Fruit fly (Drosophila melanogaster) whole organism, embryonic: ENCODE results near the gene Hrs.

Experiments
- Atf-2 ChIP-seq: fragments of 200-800 bp; sonication (Bioruptor generic); optimal IDR thresholded peaks from 2 replicates; lab custom pipeline; 2016; ENCODE audit warnings: missing biosample characterization, missing genetic modification characterization
- CG1024 ChIP-seq: fragments of 200-800 bp; sonication (Bioruptor generic); IDR thresholded peaks from 2 replicates; pipeline ENCODE4 v1.3.6; 2022; ENCODE audit warnings: missing biosample characterization, missing genetic modification characterization
- CG11093 ChIP-seq: fragments of 200-800 bp; sonication (Bioruptor generic); IDR thresholded peaks from 3 replicates; pipeline ENCODE4 v1.3.6; 2022; ENCODE audit warnings: missing biosample characterization, missing genetic modification characterization
- CG11504 ChIP-seq: fragments of 200-800 bp; sonication (Bioruptor generic); optimal IDR thresholded peaks from 3 replicates; lab custom pipeline; 2019; ENCODE audit warnings: missing biosample characterization, mild to moderate bottlenecking, missing genetic modification characterization, moderate library complexity
- CG12071 ChIP-seq: fragments of 200-800 bp; sonication (Bioruptor generic); optimal IDR thresholded peaks from 3 replicates; lab custom pipeline; 2018; ENCODE audit warnings: missing biosample characterization, mild to moderate bottlenecking, missing genetic modification characterization
- CG12219 ChIP-seq: fragments of 200-800 bp; sonication (Bioruptor generic); optimal IDR thresholded peaks from 3 replicates; lab custom pipeline; 2018; ENCODE audit warnings: missing biosample characterization, mild to moderate bottlenecking, missing genetic modification characterization
- CG12236 ChIP-seq: fragments of 200-800 bp; sonication (Bioruptor generic); optimal IDR thresholded peaks from 2 replicates; lab custom pipeline; 2016; ENCODE audit warnings: missing biosample characterization, missing genetic modification characterization
- CG14710 ChIP-seq: fragments of 200-800 bp; sonication (Bioruptor generic); optimal IDR thresholded peaks from 3 replicates; lab custom pipeline; 2019; ENCODE audit warnings: missing biosample characterization, mild to moderate bottlenecking, missing genetic modification characterization, moderate library complexity
- CG14965 ChIP-seq: fragments of 200-800 bp; sonication (Bioruptor generic); optimal IDR thresholded peaks from 2 replicates; lab custom pipeline; 2016; ENCODE audit warnings: missing biosample characterization, missing genetic modification characterization, borderline replicate concordance
- CG15696 ChIP-seq: fragments of 200-800 bp; sonication (Bioruptor generic); optimal IDR thresholded peaks from 2 replicates; lab custom pipeline; 2019; ENCODE audit warnings: missing biosample characterization, mild to moderate bottlenecking, missing genetic modification characterization, moderate library complexity
- CG30403 ChIP-seq: fragments of 200-800 bp; sonication (Bioruptor generic); optimal IDR thresholded peaks from 3 replicates; lab custom pipeline; 2016; ENCODE audit warnings: missing biosample characterization, missing genetic modification characterization
- CG31441 ChIP-seq: fragments of 200-800 bp; sonication (Bioruptor generic); IDR thresholded peaks from 2 replicates; pipeline ENCODE4 v1.3.6; 2022; ENCODE audit warnings: missing biosample characterization, missing genetic modification characterization
- CG42726 ChIP-seq: fragments of 200-800 bp; sonication (Bioruptor generic); IDR thresholded peaks from 2 replicates; pipeline ENCODE4 v1.3.6; 2022; ENCODE audit warnings: missing biosample characterization, missing genetic modification characterization; ENCODE audit not compliant: partially characterized antibody
- CG4854 ChIP-seq: fragments of 200-800 bp; sonication (Bioruptor generic); optimal IDR thresholded peaks from 2 replicates; lab custom pipeline; 2016; ENCODE audit warnings: missing biosample characterization, missing genetic modification characterization, inconsistent platforms
- CG5245 ChIP-seq: fragments of 200-800 bp; sonication (Bioruptor generic); optimal IDR thresholded peaks from 3 replicates; lab custom pipeline; 2016; ENCODE audit warnings: missing biosample characterization, missing genetic modification characterization
- CG6175 ChIP-seq: fragments of 200-800 bp; sonication (Bioruptor generic); IDR thresholded peaks from 3 replicates; pipeline ENCODE4 v1.3.6; 2022; ENCODE audit warnings: missing biosample characterization, missing genetic modification characterization
- CG6791 ChIP-seq: fragments of 200-800 bp; sonication (Bioruptor generic); IDR thresholded peaks from 3 replicates; pipeline ENCODE4 v1.3.6; 2022; ENCODE audit warnings: missing biosample characterization, missing genetic modification characterization; ENCODE audit not compliant: partially characterized antibody
- CG7372 ChIP-seq: fragments of 200-800 bp; sonication (Bioruptor generic); IDR thresholded peaks from 2 replicates; pipeline ENCODE4 v1.3.6; 2022; ENCODE audit warnings: missing biosample characterization, missing genetic modification characterization
- CG7928 ChIP-seq: fragments of 200-800 bp; sonication (Bioruptor generic); optimal IDR thresholded peaks from 2 replicates; lab custom pipeline; 2017; ENCODE audit warnings: missing biosample characterization, mild to moderate bottlenecking, missing genetic modification characterization
- CG8290 ChIP-seq, 3 experiments: fragments of 200-800 bp; sonication (Bioruptor generic); optimal IDR thresholded peaks; 2 replicates each; lab custom pipeline; 2016 to 2019; ENCODE audit warnings: missing biosample characterization in 3 of 3, missing genetic modification characterization in 3 of 3, mild to moderate bottlenecking in 2 of 3, moderate library complexity in 1 of 3
- Ets65A ChIP-seq: fragments of 200-800 bp; sonication (Bioruptor generic); peaks from one replicate; lab custom pipeline; 2016; ENCODE audit warnings: missing biosample characterization, missing genetic modification characterization
- Fer2 ChIP-seq: fragments of 200-800 bp; sonication (Bioruptor generic); optimal IDR thresholded peaks from 2 replicates; lab custom pipeline; 2018; ENCODE audit warnings: missing biosample characterization, mild to moderate bottlenecking, missing genetic modification characterization, moderate library complexity
- HHEX ChIP-seq: fragments of 200-800 bp; sonication (Bioruptor generic); optimal IDR thresholded peaks from 3 replicates; lab custom pipeline; 2017; ENCODE audit warnings: missing biosample characterization, mild to moderate bottlenecking, missing genetic modification characterization, missing genetic modification reagents
- Hey ChIP-seq: fragments of 200-800 bp; sonication (Bioruptor generic); optimal IDR thresholded peaks from 3 replicates; lab custom pipeline; 2018; ENCODE audit warnings: missing biosample characterization, mild to moderate bottlenecking, missing genetic modification characterization
- Hmr ChIP-seq: fragments of 200-800 bp; sonication (Bioruptor generic); optimal IDR thresholded peaks from 3 replicates; lab custom pipeline; 2017; ENCODE audit warnings: mild to moderate bottlenecking, missing biosample characterization, missing genetic modification reagents, missing genetic modification characterization
- Lhr ChIP-seq: fragments of 200-800 bp; sonication (Bioruptor generic); optimal IDR thresholded peaks from 3 replicates; lab custom pipeline; 2017; ENCODE audit warnings: mild to moderate bottlenecking, missing biosample characterization, missing genetic modification reagents, missing genetic modification characterization
- NC2β ChIP-seq: fragments of 200-800 bp; sonication (Bioruptor generic); optimal IDR thresholded peaks from 2 replicates; lab custom pipeline; 2016; ENCODE audit warnings: missing biosample characterization, missing genetic modification characterization
- Nf-YB ChIP-seq: fragments of 200-800 bp; sonication (Bioruptor generic); optimal IDR thresholded peaks from 3 replicates; lab custom pipeline; 2019; ENCODE audit warnings: missing biosample characterization, mild to moderate bottlenecking, missing genetic modification characterization, moderate library complexity
- Opbp ChIP-seq: fragments of 200-800 bp; sonication (Bioruptor generic); IDR thresholded peaks from 3 replicates; pipeline ENCODE4 v1.3.6; 2022; ENCODE audit warnings: missing biosample characterization, missing genetic modification characterization; ENCODE audit not compliant: partially characterized antibody
- Optix ChIP-seq: fragments of 200-800 bp; sonication (Bioruptor generic); IDR thresholded peaks from 3 replicates; pipeline ENCODE4 v1.3.6; 2022; ENCODE audit warnings: missing biosample characterization, missing genetic modification characterization
- Xrp1 ChIP-seq: fragments of 200-800 bp; sonication (Bioruptor generic); IDR thresholded peaks from 2 replicates; pipeline ENCODE4 v1.3.6; 2022; ENCODE audit warnings: missing biosample characterization, missing genetic modification characterization
- az2 ChIP-seq: fragments of 200-800 bp; sonication (Bioruptor generic); optimal IDR thresholded peaks from 3 replicates; lab custom pipeline; 2016; ENCODE audit warnings: missing biosample characterization, missing genetic modification characterization
- br ChIP-seq: fragments of >200 bp; optimal IDR thresholded peaks from 2 replicates; lab custom pipeline; 2017
- crol ChIP-seq: fragments of 200-800 bp; sonication (Bioruptor generic); IDR thresholded peaks from 2 replicates; pipeline ENCODE4 v1.3.6; 2022; ENCODE audit warnings: missing biosample characterization, missing genetic modification characterization
- dysf ChIP-seq: fragments of 200-800 bp; sonication (Bioruptor generic); IDR thresholded peaks from 3 replicates; pipeline ENCODE4 v1.3.6; 2022; ENCODE audit warnings: missing biosample characterization, missing genetic modification characterization
- ewg ChIP-seq: fragments of 200-800 bp; sonication (Bioruptor generic); optimal IDR thresholded peaks from 3 replicates; lab custom pipeline; 2017; ENCODE audit warnings: mild to moderate bottlenecking, missing biosample characterization, missing genetic modification reagents, missing genetic modification characterization
- hb ChIP-seq: fragments of 200-800 bp; sonication (Bioruptor generic); IDR thresholded peaks from 3 replicates; pipeline ENCODE4 v1.3.6; 2022; ENCODE audit warnings: missing biosample characterization, missing genetic modification characterization; ENCODE audit not compliant: partially characterized antibody
- inv ChIP-seq: fragments of 200-800 bp; sonication (Bioruptor generic); IDR thresholded peaks from 2 replicates; pipeline ENCODE4 v1.3.6; 2022; ENCODE audit warnings: missing biosample characterization, missing genetic modification characterization; ENCODE audit not compliant: partially characterized antibody
- jigr1 ChIP-seq: fragments of 200-800 bp; sonication (Bioruptor generic); IDR thresholded peaks from 3 replicates; pipeline ENCODE4 v1.3.6; 2022; ENCODE audit warnings: missing biosample characterization, missing genetic modification characterization
- kay ChIP-seq: fragments of 200-800 bp; sonication (Bioruptor generic); optimal IDR thresholded peaks from 2 replicates; lab custom pipeline; 2016; ENCODE audit warnings: missing biosample characterization, missing genetic modification characterization
- kni ChIP-seq: fragments of 200-800 bp; sonication (Bioruptor generic); optimal IDR thresholded peaks from 3 replicates; lab custom pipeline; 2017; ENCODE audit warnings: mild to moderate bottlenecking, missing biosample characterization, missing genetic modification reagents, missing genetic modification characterization
- mirr ChIP-seq: fragments of 200-800 bp; sonication (Bioruptor generic); optimal IDR thresholded peaks from 3 replicates; lab custom pipeline; 2018; ENCODE audit warnings: missing biosample characterization, mild to moderate bottlenecking, missing genetic modification characterization
- oc ChIP-seq: fragments of 200-800 bp; sonication (Bioruptor generic); optimal IDR thresholded peaks from 2 replicates; lab custom pipeline; 2018; ENCODE audit warnings: missing biosample characterization, mild to moderate bottlenecking, missing genetic modification characterization, moderate library complexity
- ro ChIP-seq: fragments of 200-800 bp; sonication (Bioruptor generic); IDR thresholded peaks from 2 replicates; pipeline ENCODE4 v1.3.6; 2022; ENCODE audit warnings: missing biosample characterization, missing genetic modification characterization
- tin ChIP-seq: fragments of 200-800 bp; sonication (Bioruptor generic); optimal IDR thresholded peaks from 3 replicates; lab custom pipeline; 2016; ENCODE audit warnings: missing biosample characterization, missing genetic modification characterization
- tup ChIP-seq: fragments of 200-800 bp; sonication (Bioruptor generic); optimal IDR thresholded peaks from 2 replicates; lab custom pipeline; 2016; ENCODE audit warnings: missing biosample characterization, mild to moderate bottlenecking, missing genetic modification characterization, moderate library complexity
- wek ChIP-seq: fragments of 200-800 bp; sonication (Bioruptor generic); optimal IDR thresholded peaks from 3 replicates; lab custom pipeline; 2018; ENCODE audit warnings: missing biosample characterization, mild to moderate bottlenecking, missing genetic modification characterization, moderate library complexity
- z ChIP-seq: fragments of 200-800 bp; sonication (Bioruptor generic); IDR thresholded peaks from 3 replicates; pipeline ENCODE4 v1.3.6; 2022; ENCODE audit warnings: missing biosample characterization, missing genetic modification characterization
- zen2 ChIP-seq: fragments of 200-800 bp; sonication (Bioruptor generic); IDR thresholded peaks from 3 replicates; pipeline ENCODE4 v1.3.6; 2022; ENCODE audit warnings: missing biosample characterization, missing genetic modification characterization; ENCODE audit not compliant: partially characterized antibody

Gene Hrs

DNA sequence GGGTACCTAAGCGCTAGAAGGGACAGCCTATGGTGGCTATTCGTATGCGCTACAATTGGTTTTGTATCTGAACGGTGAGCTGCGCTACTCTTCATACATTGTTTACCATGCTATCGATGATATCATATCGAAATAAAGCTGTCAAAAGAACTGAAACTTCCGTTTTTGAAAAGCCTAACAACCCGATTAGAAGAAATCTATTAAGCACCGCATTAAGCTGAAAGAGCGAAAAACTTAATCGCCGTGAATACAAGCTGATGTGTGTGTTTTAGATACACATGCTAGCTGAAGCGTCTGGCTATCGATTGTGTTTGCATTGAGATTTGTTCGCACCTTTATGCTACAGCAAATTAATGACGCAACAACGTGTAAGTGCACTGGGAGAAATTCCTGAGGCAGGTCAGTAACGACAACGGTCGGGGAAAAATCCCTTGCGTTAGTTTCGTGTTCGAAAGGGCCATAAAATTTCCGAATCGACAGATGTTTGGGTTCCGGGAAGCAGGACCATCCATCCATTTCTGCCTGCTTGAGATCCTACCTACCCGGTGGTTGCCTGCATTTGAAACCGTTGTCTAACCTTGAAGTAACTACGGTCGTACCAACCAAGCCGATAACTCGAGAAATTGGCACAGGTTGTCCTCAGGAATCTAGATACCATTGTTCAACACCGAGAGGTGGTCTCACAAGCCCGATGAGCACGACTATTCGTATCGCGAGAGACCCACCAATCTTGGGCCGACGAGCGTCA is 10.7 kb downstream of the Hrs start (continued):
- TF ChIP-seq oc (peak; percentile 75), CG1024 (GFP tag; lab: Robert Waterston, UW) (no peak), CG11504 (tag; lab: Kevin White, UChicago) (peak; percentile 84), CG14965 (GFP tag; lab: Kevin White, UChicago) (peak; percentile 61), Atf-2 (GFP tag; lab: Kevin White, UChicago) (peak; percentile 57), CG42726 (no peak), ewg (GFP tag; lab: Kevin White, UChicago) (peak; percentile 54), br (lab: Kevin White, UChicago) (no peak), Nf-YB (GFP tag; lab: Kevin White, UChicago) (peak; percentile 35), CG7928 (GFP tag; lab: Kevin White, UChicago) (peak; percentile 61), Fer2 (tag; lab: Kevin White, UChicago) (peak; percentile 55), Opbp (GFP tag; lab: Robert Waterston, UW) (no peak), ro (GFP tag; lab: Robert Waterston, UW) (no peak), CG12236 (GFP tag; lab: Kevin White, UChicago) (peak; percentile 60), kay (GFP tag; lab: Kevin White, UChicago) (peak; percentile 79), CG4854 (peak; percentile 58), CG30403 (GFP tag; lab: Kevin White, UChicago) (peak; percentile 78), Xrp1 (no peak), CG6791 (GFP tag; lab: Robert Waterston, UW) (no peak), mirr (GFP tag; lab: Kevin White, UChicago) (peak; percentile 87), CG14710 (tag; lab: Kevin White, UChicago) (peak; percentile 65), kni (GFP tag; lab: Kevin White, UChicago) (peak; percentile 66), CG12071 (peak; percentile 83), tup (GFP tag; lab: Kevin White, UChicago) (peak; percentile 70), CG15696 (tag; lab: Kevin White, UChicago) (peak; percentile 51), wek (GFP tag; lab: Kevin White, UChicago) (peak; percentile 45), Hmr (GFP tag; lab: Kevin White, UChicago) (peak; percentile 80), jigr1 (GFP tag; lab: Robert Waterston, UW) (no peak), Optix (GFP tag; lab: Robert Waterston, UW) (no peak), Ets65A (GFP tag; lab: Kevin White, UChicago) (peak; percentile 98), Lhr (GFP tag; lab: Kevin White, UChicago) (no peak), Hey (tag; lab: Kevin White, UChicago) (no peak), CG5245 (peak; percentile 63), dysf (no peak), CG12219 (GFP tag; lab: Kevin White, UChicago) (peak; percentile 72), NC2β (GFP tag; lab: Kevin White, UChicago) (peak; percentile 44), crol (GFP tag; lab: Robert Waterston, UW) (no peak), hb (no peak), inv (GFP tag; lab: Robert Waterston, UW) (no peak), az2 (GFP tag; lab: Kevin White, UChicago) (peak; percentile 74), CG8290 (GFP tag; optimal IDR thresholded peaks at IDR 0.05; lab: Kevin White, UChicago) (peak; percentile 32), CG8290 (tag; optimal IDR thresholded peaks at IDR 0.05; lab: Kevin White, UChicago) (peak in 1 of 2 experiments; percentile 94), CG6175 (GFP tag; lab: Robert Waterston, UW) (no peak), tin (peak; percentile 58), HHEX (GFP tag; lab: Kevin White, UChicago) (peak; percentile 86), CG11093 (GFP tag; lab: Robert Waterston, UW) (peak; percentile 81; the same call in 2 of the 3 replicates), z (GFP tag; lab: Robert Waterston, UW) (no peak), zen2 (GFP tag; lab: Robert Waterston, UW) (no peak), CG31441 (GFP tag; lab: Robert Waterston, UW) (no peak), CG7372 (GFP tag; lab: Robert Waterston, UW) (no peak)
